Worm (Caenorhabditis elegans): Measurements from ENCODE around the gene ifb-2.
"Not testable (repeated sequence)": the region's sequence is repeated elsewhere in the genome, so short reads cannot be mapped to it uniquely, and the experiment has no call there.

Gene ifb-2

ce11 chrII:5735744-5736143 lies 14.2 kb upstream of the ifb-2 start:
- TF ChIP-seq unc-62 (GFP tag; optimal IDR thresholded peaks at IDR 0.05): no peak

ce11 chrII:5736599-5736998 lies 13.4 kb upstream of the ifb-2 start:
- no peak for TF ChIP-seq unc-62 (GFP tag; optimal IDR thresholded peaks at IDR 0.05)

- TF ChIP-seq unc-62 (GFP tag; optimal IDR thresholded peaks at IDR 0.05): no peak
Measured at ce11 chrII:5738795-5739194, 11.2 kb upstream of the ifb-2 start, which contains the start of gene hlh-14. Gene hlh-14 (minus strand): TSS chrII:5738895.

- no peak for TF ChIP-seq unc-62 (GFP tag; optimal IDR thresholded peaks at IDR 0.05)
Measured at ce11 chrII:5742767-5743166, 7.2 kb upstream of the ifb-2 start.

ce11 chrII:5744342-5744741 lies 5.6 kb upstream of the ifb-2 start:
- no peak for TF ChIP-seq unc-62 (GFP tag; optimal IDR thresholded peaks at IDR 0.05)

ce11 chrII:5745088-5745487 lies 4.9 kb upstream of the ifb-2 start, which contains the start of gene F10C1.9:
Gene F10C1.9 (minus strand): TSS chrII:5745284.
- no peak for TF ChIP-seq unc-62 (GFP tag; optimal IDR thresholded peaks at IDR 0.05)

- TF ChIP-seq unc-62 (GFP tag; optimal IDR thresholded peaks at IDR 0.05): no peak
Measured at ce11 chrII:5747312-5747711, 2.7 kb upstream of the ifb-2 start.

ce11 chrII:5748395-5748794 lies 1.6 kb upstream of the ifb-2 start:
- no peak for TF ChIP-seq unc-62 (GFP tag; optimal IDR thresholded peaks at IDR 0.05)

ce11 chrII:5751353-5751752 lies 1.4 kb downstream of the ifb-2 start:
- no peak for TF ChIP-seq unc-62 (GFP tag; optimal IDR thresholded peaks at IDR 0.05)

ce11 chrII:5754168-5754567 lies 4.2 kb downstream of the ifb-2 start, which contains the start of gene F10C1.8:
Gene F10C1.8 (plus strand): TSS chrII:5754468.
- TF ChIP-seq unc-62 (GFP tag; optimal IDR thresholded peaks at IDR 0.05): no peak

- TF ChIP-seq unc-62 (GFP tag; optimal IDR thresholded peaks at IDR 0.05): not testable (repeated sequence)
Measured at ce11 chrII:5757656-5758055, 7.7 kb downstream of the ifb-2 start, which contains the start of the genes F10C1.3 and F10C1.23. Gene F10C1.3 (minus strand): TSS chrII:5757756. Gene F10C1.23 (plus strand): TSS chrII:5758040.

ce11 chrII:5765318-5765717 lies 15.3 kb downstream of the ifb-2 start, which contains the start of gene ifb-1:
Gene ifb-1 (plus strand): TSS chrII:5765618.
- no peak for TF ChIP-seq unc-62 (GFP tag; optimal IDR thresholded peaks at IDR 0.05)

- no peak for TF ChIP-seq unc-62 (GFP tag; optimal IDR thresholded peaks at IDR 0.05)
Measured at ce11 chrII:5768274-5768820, 18.4 kb downstream of the ifb-2 start.

ce11 chrII:5772547-5773142 lies 22.7 kb downstream of the ifb-2 start:
- no peak for TF ChIP-seq unc-62 (GFP tag; optimal IDR thresholded peaks at IDR 0.05)

- no peak for TF ChIP-seq unc-62 (GFP tag; optimal IDR thresholded peaks at IDR 0.05)
Measured at ce11 chrII:5774120-5774519, 24.1 kb downstream of the ifb-2 start, which contains the start of the genes dmd-5 and F10C1.1. Gene dmd-5 (minus strand): TSS chrII:5774220. Gene F10C1.1 (plus strand): TSS chrII:5774229.

- TF ChIP-seq unc-62 (GFP tag; optimal IDR thresholded peaks at IDR 0.05): no peak
Measured at ce11 chrII:5774879-5775278, 24.9 kb downstream of the ifb-2 start.

ce11 chrII:5777372-5777771 lies 27.4 kb downstream of the ifb-2 start:
- TF ChIP-seq unc-62 (GFP tag; optimal IDR thresholded peaks at IDR 0.05): no peak
